Worm (Caenorhabditis elegans): ENCODE data around the gene D2062.5.

ce11 chrII:2624792-2625191, 2.2 kb downstream of the D2062.5 start, which contains the start of gene lgc-28:
- no peak for TF ChIP-seq ceh-82 (tag; optimal IDR thresholded peaks at IDR 0.05)
- TF ChIP-seq blmp-1 (tag; optimal IDR thresholded peaks at IDR 0.05), result no peak
- TF ChIP-seq pqm-1 (tag; optimal IDR thresholded peaks at IDR 0.05), result no peak
- no peak for TF ChIP-seq nhr-47 (tag; optimal IDR thresholded peaks at IDR 0.05)
- no peak for TF ChIP-seq nhr-11 (tag; optimal IDR thresholded peaks at IDR 0.05)
- TF ChIP-seq jun-1 (tag; optimal IDR thresholded peaks at IDR 0.05), result no peak
- no peak for TF ChIP-seq dpl-1 (GFP tag; optimal IDR thresholded peaks at IDR 0.05)
- no peak for TF ChIP-seq ets-5 (GFP tag; IDR thresholded peaks at IDR 0.05)

All from whole organism, L1 larva.